Worm (Caenorhabditis elegans) whole organism, young adult: ENCODE data around the gene C35B1.9.
A peak's percentile ranks its signal among the peaks of the same experiment; 100 is the strongest.

ENCODE experiments used
- C17E4.6 ChIP-seq: fragments of 200-800 bp; sonication (Bioruptor generic); IDR thresholded peaks from 2 replicates; pipeline ENCODE4 v1.3.6; 2022; ENCODE audit warnings: missing genetic modification reagents, missing genetic modification characterization, missing compliant biosample characterization
- D2030.7 ChIP-seq: fragments of 200-800 bp; sonication (Bioruptor generic); IDR thresholded peaks from 2 replicates; pipeline ENCODE4 v1.3.6; 2022; ENCODE audit warnings: missing genetic modification reagents, missing genetic modification characterization, missing compliant biosample characterization
- F55B11.4 ChIP-seq: sonication (generic microtip); optimal IDR thresholded peaks from 2 replicates; lab custom pipeline; 2016; ENCODE audit warnings: missing compliant biosample characterization, missing genetic modification characterization, borderline replicate concordance; ENCODE audit not compliant: insufficient read depth
- K11D2.4 ChIP-seq: fragments of 200-800 bp; sonication (Bioruptor generic); IDR thresholded peaks from 2 replicates; pipeline ENCODE4 v1.3.6; 2022; ENCODE audit warnings: missing genetic modification reagents, missing genetic modification characterization, missing compliant biosample characterization
- T26A5.8 ChIP-seq: sonication (generic microtip); optimal IDR thresholded peaks from 2 replicates; lab custom pipeline; 2016; ENCODE audit warnings: missing genetic modification characterization, missing compliant biosample characterization
- Y53F4B.3 ChIP-seq: fragments of 200-800 bp; sonication (Bioruptor generic); IDR thresholded peaks from 2 replicates; pipeline ENCODE4 v1.3.6; 2022; ENCODE audit warnings: missing genetic modification reagents, missing genetic modification characterization, missing compliant biosample characterization
- Y56A3A.18 ChIP-seq: fragments of 200-800 bp; sonication (Bioruptor generic); IDR thresholded peaks from 2 replicates; pipeline ENCODE4 v1.3.6; 2022; ENCODE audit warnings: missing genetic modification reagents, missing genetic modification characterization, missing compliant biosample characterization
- atf-7 ChIP-seq: sonication (generic microtip); optimal IDR thresholded peaks from 2 replicates; lab custom pipeline; 2017; ENCODE audit warnings: mild to moderate bottlenecking, missing genetic modification characterization, missing compliant biosample characterization
- bed-2 ChIP-seq: fragments of 200-800 bp; sonication (Bioruptor generic); IDR thresholded peaks from 2 replicates; pipeline ENCODE4 v1.3.6; 2022; ENCODE audit warnings: missing genetic modification reagents, missing genetic modification characterization, missing compliant biosample characterization
- ccch-3 ChIP-seq: fragments of 200-800 bp; sonication (Bioruptor generic); optimal IDR thresholded peaks from 2 replicates; lab custom pipeline; 2018; ENCODE audit warnings: mild to moderate bottlenecking, missing genetic modification characterization, missing compliant biosample characterization
- cebp-1 ChIP-seq, 2 experiments: fragments of 200-800 bp in 1 of 2; sonication (Bioruptor generic) in 1 of 2; sonication (generic microtip) in 1 of 2; IDR thresholded peaks in 1 of 2; optimal IDR thresholded peaks in 1 of 2; 2 replicates each; pipeline versions ENCODE4 v1.3.6 to Lab custom; 2017 to 2022; ENCODE audit warnings: missing compliant biosample characterization in 2 of 2, missing genetic modification characterization in 2 of 2, mild to moderate bottlenecking in 1 of 2, missing genetic modification reagents in 1 of 2, moderate library complexity in 1 of 2
- ceh-100 ChIP-seq: fragments of 200-800 bp; sonication (Bioruptor generic); IDR thresholded peaks from 2 replicates; pipeline ENCODE4 v1.3.6; 2022; ENCODE audit warnings: missing genetic modification reagents, missing genetic modification characterization, missing compliant biosample characterization
- die-1 ChIP-seq: sonication (generic microtip); optimal IDR thresholded peaks from 2 replicates; lab custom pipeline; 2016; ENCODE audit warnings: missing genotype, mild to moderate bottlenecking, missing genetic modification characterization, missing compliant biosample characterization
- dpff-1 ChIP-seq: sonication (generic microtip); optimal IDR thresholded peaks from 2 replicates; lab custom pipeline; 2017; ENCODE audit warnings: mild to moderate bottlenecking, missing genetic modification characterization, missing compliant biosample characterization
- dpl-1 ChIP-seq: fragments of 150-350 bp; optimal IDR thresholded peaks from 2 replicates; lab custom pipeline; 2014; ENCODE audit warnings: missing biosample characterization, missing genetic modification reagents, missing genetic modification characterization
- egl-18 ChIP-seq: fragments of 200-800 bp; sonication (Bioruptor generic); IDR thresholded peaks from 2 replicates; pipeline ENCODE4 v1.3.6; 2022; ENCODE audit warnings: missing genetic modification reagents, missing genetic modification characterization, missing compliant biosample characterization
- egl-44 ChIP-seq: fragments of 200-800 bp; sonication (Bioruptor generic); IDR thresholded peaks from 2 replicates; pipeline ENCODE4 v1.3.6; 2022; ENCODE audit warnings: missing genetic modification reagents, missing genetic modification characterization, missing compliant biosample characterization
- egrh-3 ChIP-seq: fragments of 200-800 bp; sonication (Bioruptor generic); IDR thresholded peaks from 2 replicates; pipeline ENCODE4 v1.3.6; 2022; ENCODE audit warnings: missing genetic modification reagents, missing genetic modification characterization, missing compliant biosample characterization
- fkh-3 ChIP-seq: sonication (generic microtip); optimal IDR thresholded peaks from 2 replicates; lab custom pipeline; 2016; ENCODE audit warnings: mild to moderate bottlenecking, missing genetic modification characterization, missing compliant biosample characterization
- hlh-26 ChIP-seq: fragments of 200-800 bp; sonication (Bioruptor generic); conservative IDR thresholded peaks from 2 replicates; pipeline ENCODE4 v1.3.6; 2022; ENCODE audit warnings: missing genetic modification reagents, missing genetic modification characterization, missing compliant biosample characterization
- hsf-1 ChIP-seq: fragments of 200-800 bp; sonication (Bioruptor generic); IDR thresholded peaks from 2 replicates; pipeline ENCODE4 v1.3.6; 2022; ENCODE audit warnings: missing genetic modification reagents, missing genetic modification characterization, missing compliant biosample characterization
- let-607 ChIP-seq, 2 experiments: fragments of 200-800 bp in 1 of 2; sonication (Bioruptor generic) in 1 of 2; sonication (generic microtip) in 1 of 2; optimal IDR thresholded peaks; 2 replicates each; lab custom pipeline; 2016 to 2018; ENCODE audit warnings: mild to moderate bottlenecking in 2 of 2, missing compliant biosample characterization in 2 of 2, missing genetic modification characterization in 2 of 2, moderate library complexity in 2 of 2, missing genotype in 1 of 2
- lin-26 ChIP-seq: fragments of 200-800 bp; sonication (Bioruptor generic); IDR thresholded peaks from 2 replicates; pipeline ENCODE4 v1.3.6; 2022; ENCODE audit warnings: missing genetic modification reagents, missing genetic modification characterization, missing compliant biosample characterization
- madf-3 ChIP-seq: fragments of 200-800 bp; sonication (Bioruptor generic); IDR thresholded peaks from 2 replicates; pipeline ENCODE4 v1.3.6; 2022; ENCODE audit warnings: missing genetic modification reagents, missing genetic modification characterization, missing compliant biosample characterization
- madf-8 ChIP-seq: fragments of 200-800 bp; sonication (Bioruptor generic); conservative IDR thresholded peaks from 2 replicates; pipeline ENCODE4 v1.3.6; 2022; ENCODE audit warnings: missing genetic modification reagents, missing genetic modification characterization, missing compliant biosample characterization
- mcd-1 ChIP-seq: fragments of 200-800 bp; sonication (Bioruptor generic); IDR thresholded peaks from 2 replicates; pipeline ENCODE4 v1.3.6; 2022; ENCODE audit warnings: missing genetic modification reagents, missing genetic modification characterization, missing compliant biosample characterization
- mxl-1 ChIP-seq: sonication (generic microtip); optimal IDR thresholded peaks from 2 replicates; lab custom pipeline; 2016; ENCODE audit warnings: missing genetic modification characterization, missing compliant biosample characterization
- nfya-2 ChIP-seq: fragments of 200-800 bp; sonication (Bioruptor generic); IDR thresholded peaks from 2 replicates; pipeline ENCODE4 v1.3.6; 2022; ENCODE audit warnings: missing genetic modification reagents, missing genetic modification characterization, missing compliant biosample characterization
- nhr-120 ChIP-seq: fragments of 200-800 bp; sonication (Bioruptor generic); IDR thresholded peaks from 2 replicates; pipeline ENCODE4 v1.3.6; 2022; ENCODE audit warnings: missing genetic modification characterization, missing compliant biosample characterization
- nhr-80 ChIP-seq: sonication (generic microtip); optimal IDR thresholded peaks from 2 replicates; lab custom pipeline; 2016; ENCODE audit warnings: missing genetic modification characterization, missing compliant biosample characterization
- nhr-90 ChIP-seq: sonication (generic microtip); optimal IDR thresholded peaks from 2 replicates; lab custom pipeline; 2016; ENCODE audit warnings: missing genotype, mild to moderate bottlenecking, missing genetic modification characterization, missing compliant biosample characterization
- rec-8 ChIP-seq, 2 experiments: sonication (generic microtip); optimal IDR thresholded peaks; 2 replicates each; lab custom pipeline; 2016; ENCODE audit warnings: mild to moderate bottlenecking in 2 of 2, missing genetic modification characterization in 2 of 2, missing genetic modification reagents in 2 of 2, missing genotype in 2 of 2, missing biosample characterization in 1 of 2, missing compliant biosample characterization in 1 of 2, moderate library complexity in 1 of 2
- sea-2 ChIP-seq: fragments of 200-800 bp; sonication (Bioruptor generic); IDR thresholded peaks from 2 replicates; pipeline ENCODE4 v1.3.6; 2022; ENCODE audit warnings: missing genetic modification characterization, missing compliant biosample characterization
- somi-1 ChIP-seq: fragments of 200-800 bp; sonication (Bioruptor generic); optimal IDR thresholded peaks from 2 replicates; lab custom pipeline; 2018; ENCODE audit warnings: mild to moderate bottlenecking, missing genetic modification characterization, missing compliant biosample characterization
- sptf-2 ChIP-seq: fragments of 200-800 bp; sonication (Bioruptor generic); optimal IDR thresholded peaks from 2 replicates; lab custom pipeline; 2018; ENCODE audit warnings: mild to moderate bottlenecking, missing genetic modification characterization, missing compliant biosample characterization
- unc-130 ChIP-seq: sonication (generic microtip); optimal IDR thresholded peaks from 2 replicates; lab custom pipeline; 2016; ENCODE audit warnings: missing genetic modification reagents, missing genetic modification characterization, missing compliant biosample characterization
- unc-62 ChIP-seq: fragments of 150-350 bp; optimal IDR thresholded peaks from 2 replicates; lab custom pipeline; 2014; ENCODE audit warnings: missing biosample characterization, missing genetic modification reagents, missing genetic modification characterization
- xnd-1 ChIP-seq: sonication (generic microtip); optimal IDR thresholded peaks from 2 replicates; lab custom pipeline; 2016; ENCODE audit warnings: missing genotype, missing genetic modification reagents, missing genetic modification characterization, missing compliant biosample characterization
- zim-3 ChIP-seq: sonication (generic microtip); optimal IDR thresholded peaks from 2 replicates; lab custom pipeline; 2017; ENCODE audit warnings: mild to moderate bottlenecking, missing genetic modification characterization, moderate library complexity, missing compliant biosample characterization
- ztf-28 ChIP-seq: fragments of 200-800 bp; sonication (Bioruptor generic); IDR thresholded peaks from 2 replicates; pipeline ENCODE4 v1.3.6; 2022; ENCODE audit warnings: missing genetic modification reagents, missing genetic modification characterization, missing compliant biosample characterization

The C35B1.9 gene

ce11 chrIV:4102720-4103119 is 22.0 kb upstream of the C35B1.9 start, which contains the start of gene ubc-1:
ubc-1 (plus strand) TSS chrIV:4103020.
- no peak for TF ChIP-seq madf-8 (GFP tag; lab: Robert Waterston, UW)
- no peak for TF ChIP-seq mxl-1 (tag; lab: Kevin White, UChicago)
- TF ChIP-seq hlh-26 = no peak
- TF ChIP-seq F55B11.4 (tag; lab: Kevin White, UChicago) = no peak
- no peak for TF ChIP-seq atf-7 (tag; lab: Kevin White, UChicago)
- TF ChIP-seq unc-62 (GFP tag; lab: Kevin White, UChicago) = no peak
- no peak for TF ChIP-seq unc-130 (GFP tag; lab: Kevin White, UChicago)
- no peak for TF ChIP-seq hsf-1 (GFP tag; lab: Robert Waterston, UW)
- no peak for TF ChIP-seq Y56A3A.18
- no peak for TF ChIP-seq sea-2 (GFP tag; lab: Robert Waterston, UW)
- no peak for TF ChIP-seq dpff-1 (tag; lab: Kevin White, UChicago)
- TF ChIP-seq T26A5.8 (tag; lab: Kevin White, UChicago) = no peak
- no peak for TF ChIP-seq nhr-90 (tag; lab: Kevin White, UChicago)
- TF ChIP-seq, all 124 proteins: peak for 0

- TF ChIP-seq egl-44 (GFP tag; lab: Robert Waterston, UW) (no peak), nhr-80 (tag; lab: Kevin White, UChicago) (no peak), somi-1 (GFP tag; lab: Kevin White, UChicago) (no peak), bed-2 (GFP tag; lab: Robert Waterston, UW) (no peak), egrh-3 (GFP tag; lab: Robert Waterston, UW) (no peak), mcd-1 (no peak), hsf-1 (GFP tag; lab: Robert Waterston, UW) (no peak), madf-3 (GFP tag; lab: Robert Waterston, UW) (no peak), rec-8 (tag; optimal IDR thresholded peaks at IDR 0.05; lab: Kevin White, UChicago) (no peak), let-607 (tag; optimal IDR thresholded peaks at IDR 0.05; lab: Kevin White, UChicago) (no peak), die-1 (tag; lab: Kevin White, UChicago) (no peak), xnd-1 (tag; lab: Kevin White, UChicago) (no peak), fkh-3 (tag; lab: Kevin White, UChicago) (no peak)
- TF ChIP-seq, all 124 proteins: peak for 0
Measured at ce11 chrIV:4099773-4100172, 19.0 kb upstream of the C35B1.9 start.

DNA sequence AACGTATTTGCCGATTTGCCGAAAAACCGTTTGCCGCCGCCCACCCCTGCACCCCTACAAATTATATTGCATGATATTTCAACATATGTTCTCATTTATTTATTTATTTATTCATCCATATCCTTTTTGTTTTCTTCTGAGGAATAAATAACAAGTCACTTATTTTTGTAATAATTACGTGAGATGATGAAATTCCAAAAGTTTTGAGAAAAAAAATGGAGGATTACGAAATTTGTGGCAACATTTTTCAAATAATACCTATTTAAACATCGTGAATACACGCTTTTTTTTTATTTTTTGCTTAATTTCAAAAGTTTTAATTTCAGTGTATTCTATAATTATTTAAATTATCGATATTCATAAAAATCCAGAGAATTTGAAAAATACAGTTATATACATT is 16.2 kb upstream of the C35B1.9 start:
- TF ChIP-seq cebp-1 (GFP tag; IDR thresholded peaks at IDR 0.05; lab: Robert Waterston, UW) = no peak
- peak; percentile 67 for TF ChIP-seq cebp-1 (tag; optimal IDR thresholded peaks at IDR 0.05; lab: Kevin White, UChicago)
- no peak for TF ChIP-seq xnd-1 (tag; lab: Kevin White, UChicago)
- no peak for TF ChIP-seq ztf-28 (GFP tag; lab: Robert Waterston, UW)

- TF ChIP-seq ceh-100 (GFP tag; lab: Robert Waterston, UW) = no peak
- no peak for TF ChIP-seq egrh-3 (GFP tag; lab: Robert Waterston, UW)
- TF ChIP-seq Y53F4B.3 (GFP tag; lab: Robert Waterston, UW) = no peak
- TF ChIP-seq zim-3 (tag; lab: Kevin White, UChicago) = no peak
- no peak for TF ChIP-seq C17E4.6 (GFP tag; lab: Robert Waterston, UW)
- peak; percentile 62 for TF ChIP-seq atf-7 (tag; lab: Kevin White, UChicago)
- 0 out of 2 replicates have a peak, but pooled peaks have one; percentile 36 for TF ChIP-seq K11D2.4 (GFP tag; lab: Robert Waterston, UW)
- TF ChIP-seq D2030.7 (GFP tag; lab: Robert Waterston, UW) = no peak
- TF ChIP-seq bed-2 (GFP tag; lab: Robert Waterston, UW) = no peak
- no peak for TF ChIP-seq sptf-2 (GFP tag; lab: Kevin White, UChicago)
- TF ChIP-seq egl-18 = no peak
- TF ChIP-seq dpl-1 (GFP tag; lab: Kevin White, UChicago) = no peak
- no peak for TF ChIP-seq nhr-120 (GFP tag; lab: Robert Waterston, UW)
- no peak for TF ChIP-seq nfya-2 (GFP tag; lab: Robert Waterston, UW)
- TF ChIP-seq ccch-3 (GFP tag; lab: Kevin White, UChicago) = no peak
- no peak for TF ChIP-seq fkh-3 (tag; lab: Kevin White, UChicago)
- no peak for TF ChIP-seq lin-26
Measured at ce11 chrIV:4094364-4094763, 13.6 kb upstream of the C35B1.9 start.
